Fruit fly (Drosophila melanogaster): Measurements from ENCODE around the gene Polr2C.

Polr2C gene

dm6 chr2L:13841508-13841907 lies 8.4 kb downstream of the Polr2C start, which contains the start of gene CG33307:
Gene CG33307 (minus strand): TSS chr2L:13841520.
- no peak for TF ChIP-seq Dll (optimal IDR thresholded peaks at IDR 0.05)
- no peak for TF ChIP-seq pan (optimal IDR thresholded peaks at IDR 0.05)
- TF ChIP-seq CG8478 (optimal IDR thresholded peaks at IDR 0.05), result no peak
- TF ChIP-seq usp (GFP tag; optimal IDR thresholded peaks at IDR 0.05), result no peak
- no peak for TF ChIP-seq psq (optimal IDR thresholded peaks at IDR 0.05)
- no peak for TF ChIP-seq EcR (GFP tag; optimal IDR thresholded peaks at IDR 0.05)

- TF ChIP-seq pan (optimal IDR thresholded peaks at IDR 0.05) (no peak), CG8478 (optimal IDR thresholded peaks at IDR 0.05) (no peak), Dll (optimal IDR thresholded peaks at IDR 0.05) (no peak), usp (GFP tag; optimal IDR thresholded peaks at IDR 0.05) (no peak)
Measured at dm6 chr2L:13842078-13842477, 8.9 kb downstream of the Polr2C start.

- TF ChIP-seq usp (GFP tag; optimal IDR thresholded peaks at IDR 0.05) (no peak), CG8478 (optimal IDR thresholded peaks at IDR 0.05) (no peak), psq (optimal IDR thresholded peaks at IDR 0.05) (no peak), EcR (GFP tag; optimal IDR thresholded peaks at IDR 0.05) (no peak), pan (optimal IDR thresholded peaks at IDR 0.05) (no peak), Dll (optimal IDR thresholded peaks at IDR 0.05) (no peak)
Measured at dm6 chr2L:13842572-13842971, 9.4 kb downstream of the Polr2C start.

- no peak for TF ChIP-seq usp (GFP tag; optimal IDR thresholded peaks at IDR 0.05)
- TF ChIP-seq pan (optimal IDR thresholded peaks at IDR 0.05), result no peak
- no peak for TF ChIP-seq Dll (optimal IDR thresholded peaks at IDR 0.05)
- no peak for TF ChIP-seq psq (optimal IDR thresholded peaks at IDR 0.05)
- TF ChIP-seq EcR (GFP tag; optimal IDR thresholded peaks at IDR 0.05), result no peak
- TF ChIP-seq CG8478 (optimal IDR thresholded peaks at IDR 0.05), result no peak
Measured at dm6 chr2L:13843692-13844284, 10.7 kb downstream of the Polr2C start, which contains the start of gene CG33306. Gene CG33306 (minus strand): TSS chr2L:13843742.

dm6 chr2L:13845178-13845577 lies 12.0 kb downstream of the Polr2C start, which contains the start of gene CG8997:
Gene CG8997 (minus strand): TSS chr2L:13845325.
- no peak for TF ChIP-seq pan (optimal IDR thresholded peaks at IDR 0.05)

- TF ChIP-seq EcR (GFP tag; optimal IDR thresholded peaks at IDR 0.05) (no peak), psq (optimal IDR thresholded peaks at IDR 0.05) (no peak), CG8478 (optimal IDR thresholded peaks at IDR 0.05) (no peak), pan (optimal IDR thresholded peaks at IDR 0.05) (no peak), usp (GFP tag; optimal IDR thresholded peaks at IDR 0.05) (no peak)
Measured at dm6 chr2L:13846239-13846802, 13.2 kb downstream of the Polr2C start, which contains the start of gene CG7916. Gene CG7916 (plus strand): TSS chr2L:13846752.

- TF ChIP-seq usp (GFP tag; optimal IDR thresholded peaks at IDR 0.05) (no peak), Dll (optimal IDR thresholded peaks at IDR 0.05) (no peak), pan (optimal IDR thresholded peaks at IDR 0.05) (no peak), CG8478 (optimal IDR thresholded peaks at IDR 0.05) (no peak), psq (optimal IDR thresholded peaks at IDR 0.05) (no peak), EcR (GFP tag; optimal IDR thresholded peaks at IDR 0.05) (no peak)
Measured at dm6 chr2L:13847625-13848024, 14.5 kb downstream of the Polr2C start, which contains the start of gene CG7953. Gene CG7953 (plus strand): TSS chr2L:13847925.

- TF ChIP-seq Dll (optimal IDR thresholded peaks at IDR 0.05), result no peak
- TF ChIP-seq psq (optimal IDR thresholded peaks at IDR 0.05), result no peak
- no peak for TF ChIP-seq pan (optimal IDR thresholded peaks at IDR 0.05)
- no peak for TF ChIP-seq EcR (GFP tag; optimal IDR thresholded peaks at IDR 0.05)
- TF ChIP-seq usp (GFP tag; optimal IDR thresholded peaks at IDR 0.05), result no peak
- no peak for TF ChIP-seq CG8478 (optimal IDR thresholded peaks at IDR 0.05)
Measured at dm6 chr2L:13849125-13849524, 16.0 kb downstream of the Polr2C start, which contains the start of gene CG7968. Gene CG7968 (plus strand): TSS chr2L:13849400.

dm6 chr2L:13851098-13851497 lies 18.0 kb downstream of the Polr2C start:
- TF ChIP-seq EcR (GFP tag; optimal IDR thresholded peaks at IDR 0.05), result no peak
- TF ChIP-seq pan (optimal IDR thresholded peaks at IDR 0.05), result no peak
- no peak for TF ChIP-seq psq (optimal IDR thresholded peaks at IDR 0.05)
- TF ChIP-seq CG8478 (optimal IDR thresholded peaks at IDR 0.05), result no peak
- no peak for TF ChIP-seq usp (GFP tag; optimal IDR thresholded peaks at IDR 0.05)
- TF ChIP-seq Dll (optimal IDR thresholded peaks at IDR 0.05), result no peak

- TF ChIP-seq pan (optimal IDR thresholded peaks at IDR 0.05), result no peak
- TF ChIP-seq CG8478 (optimal IDR thresholded peaks at IDR 0.05), result no peak
- TF ChIP-seq EcR (GFP tag; optimal IDR thresholded peaks at IDR 0.05), result no peak
- TF ChIP-seq Dll (optimal IDR thresholded peaks at IDR 0.05), result no peak
- no peak for TF ChIP-seq usp (GFP tag; optimal IDR thresholded peaks at IDR 0.05)
- TF ChIP-seq psq (optimal IDR thresholded peaks at IDR 0.05), result no peak
Measured at dm6 chr2L:13867653-13868052, 34.5 kb downstream of the Polr2C start.

- TF ChIP-seq CG8478 (optimal IDR thresholded peaks at IDR 0.05) (no peak), Dll (optimal IDR thresholded peaks at IDR 0.05) (no peak), pan (optimal IDR thresholded peaks at IDR 0.05) (no peak), EcR (GFP tag; optimal IDR thresholded peaks at IDR 0.05) (no peak), psq (optimal IDR thresholded peaks at IDR 0.05) (no peak), usp (GFP tag; optimal IDR thresholded peaks at IDR 0.05) (no peak)
Measured at dm6 chr2L:13869400-13869799, 36.3 kb downstream of the Polr2C start.

- no peak for TF ChIP-seq Dll (optimal IDR thresholded peaks at IDR 0.05)
- no peak for TF ChIP-seq CG8478 (optimal IDR thresholded peaks at IDR 0.05)
- no peak for TF ChIP-seq psq (optimal IDR thresholded peaks at IDR 0.05)
- TF ChIP-seq usp (GFP tag; optimal IDR thresholded peaks at IDR 0.05), result no peak
- no peak for TF ChIP-seq pan (optimal IDR thresholded peaks at IDR 0.05)
- no peak for TF ChIP-seq EcR (GFP tag; optimal IDR thresholded peaks at IDR 0.05)
Measured at dm6 chr2L:13873147-13873546, 40.0 kb downstream of the Polr2C start.
